Fruit fly (Drosophila melanogaster): ENCODE results near the gene Ptp61F.
A peak's percentile ranks its signal among the peaks of the same experiment; 100 is the strongest.

The Ptp61F gene

dm6 chr3L:1352065-1352464, 123.0 kb downstream of the Ptp61F start (continued):
- peak; percentile 12 to 43 for TF ChIP-seq Pdp1 (GFP tag; optimal IDR thresholded peaks at IDR 0.05)
- peak; percentile 94 for TF ChIP-seq CG2129 (GFP tag; IDR thresholded peaks at IDR 0.05; ENCODE audit: partially characterized antibody)
- no peak for TF ChIP-seq cas (GFP tag; IDR thresholded peaks at IDR 0.05)
- no peak for TF ChIP-seq sim (GFP tag; IDR thresholded peaks at IDR 0.05)
- no peak for TF ChIP-seq al (GFP tag; IDR thresholded peaks at IDR 0.05)
- peak; percentile 73 for TF ChIP-seq nerfin-1 (tag; optimal IDR thresholded peaks at IDR 0.05)
- TF ChIP-seq CG12942 (GFP tag; optimal IDR thresholded peaks at IDR 0.05), result no peak
- TF ChIP-seq dati (GFP tag; IDR thresholded peaks at IDR 0.05), result no peak
- no peak for TF ChIP-seq wor (GFP tag; IDR thresholded peaks at IDR 0.05)
- peak in 1 of 2 experiments; percentile 18 for TF ChIP-seq bsh (GFP tag; optimal IDR thresholded peaks at IDR 0.05)
- TF ChIP-seq CG4730 (GFP tag; IDR thresholded peaks at IDR 0.05), result no peak
- TF ChIP-seq pnt (GFP tag; optimal IDR thresholded peaks at IDR 0.05), result peak; percentile 3
- TF ChIP-seq Camta (GFP tag; optimal IDR thresholded peaks at IDR 0.05), result no peak
- no peak for TF ChIP-seq gce (GFP tag; IDR thresholded peaks at IDR 0.05)
- no peak for TF ChIP-seq TFAM (GFP tag; optimal IDR thresholded peaks at IDR 0.05)
- TF ChIP-seq CG11247 (GFP tag; IDR thresholded peaks at IDR 0.05), result 0 out of 2 replicates have a peak, but pooled peaks have one; percentile 4
- TF ChIP-seq rib (GFP tag; IDR thresholded peaks at IDR 0.05), result no peak
- peak; percentile 53 for TF ChIP-seq CG13894 (tag; optimal IDR thresholded peaks at IDR 0.05)
- TF ChIP-seq CG15479 (GFP tag; optimal IDR thresholded peaks at IDR 0.05), result no peak
- peak; percentile 91 for TF ChIP-seq Med (GFP tag)
- no peak for TF ChIP-seq Lpt (GFP tag; optimal IDR thresholded peaks at IDR 0.05)
- TF ChIP-seq hbn (GFP tag; IDR thresholded peaks at IDR 0.05; ENCODE audit: partially characterized antibody), result peak; percentile 93
- no peak for TF ChIP-seq zfh1 (GFP tag; IDR thresholded peaks at IDR 0.05)
- no peak for TF ChIP-seq CG18764 (GFP tag; optimal IDR thresholded peaks at IDR 0.05)
- no peak for TF ChIP-seq cato (GFP tag; optimal IDR thresholded peaks at IDR 0.05; ENCODE audit: borderline replicate concordance)
- TF ChIP-seq sna (GFP tag; IDR thresholded peaks at IDR 0.05; ENCODE audit: partially characterized antibody), result peak; percentile 96
- peak; percentile 23 for TF ChIP-seq CG13424 (tag; optimal IDR thresholded peaks at IDR 0.05)
- TF ChIP-seq Nf-YA (GFP tag; IDR thresholded peaks at IDR 0.05), result no peak
- peak; percentile 14 for TF ChIP-seq CG9727 (GFP tag; optimal IDR thresholded peaks at IDR 0.05)
- TF ChIP-seq CG15514 (GFP tag; optimal IDR thresholded peaks at IDR 0.05), result peak; percentile 48
- TF ChIP-seq peb (GFP tag; IDR thresholded peaks at IDR 0.05), result no peak
- peak; percentile 15 for TF ChIP-seq CG13296 (GFP tag; optimal IDR thresholded peaks at IDR 0.05)
- peak; percentile 67 for TF ChIP-seq gro (GFP tag; optimal IDR thresholded peaks at IDR 0.05)
- TF ChIP-seq chn (GFP tag; optimal IDR thresholded peaks at IDR 0.05), result peak; percentile 16
- no peak for TF ChIP-seq CG14667 (GFP tag; IDR thresholded peaks at IDR 0.05)
- no peak for TF ChIP-seq h (optimal IDR thresholded peaks at IDR 0.05)
- TF ChIP-seq HmgD (GFP tag; optimal IDR thresholded peaks at IDR 0.05), result peak; percentile 26
- TF ChIP-seq CG6813 (GFP tag; optimal IDR thresholded peaks at IDR 0.05), result no peak
- TF ChIP-seq ewg (GFP tag; optimal IDR thresholded peaks at IDR 0.05), result peak; percentile 1
- peak; percentile 11 for TF ChIP-seq CG17385 (GFP tag; optimal IDR thresholded peaks at IDR 0.05)
- TF ChIP-seq Dek (tag; optimal IDR thresholded peaks at IDR 0.05), result peak; percentile 6
- TF ChIP-seq CG2199 (GFP tag; IDR thresholded peaks at IDR 0.05), result no peak
- TF ChIP-seq sens (GFP tag), result peak; percentile 86
- TF ChIP-seq Adf1 (GFP tag; IDR thresholded peaks at IDR 0.05), result no peak; the same call in 1 of the 2 replicates
- peak; percentile 32 for TF ChIP-seq Meics (GFP tag; optimal IDR thresholded peaks at IDR 0.05)
- TF ChIP-seq phol (tag; optimal IDR thresholded peaks at IDR 0.05), result peak; percentile 97
- no peak for TF ChIP-seq bigmax (GFP tag; optimal IDR thresholded peaks at IDR 0.05)
- peak; percentile 74 for TF ChIP-seq tna (GFP tag; IDR thresholded peaks at IDR 0.05; ENCODE audit: partially characterized antibody)
- peak; percentile 67 for TF ChIP-seq CG17912 (GFP tag; optimal IDR thresholded peaks at IDR 0.05)
- no peak for TF ChIP-seq CG3726 (GFP tag; IDR thresholded peaks at IDR 0.05)
- TF ChIP-seq CG8290 (GFP tag; optimal IDR thresholded peaks at IDR 0.05), result no peak
- TF ChIP-seq CG8290 (tag; optimal IDR thresholded peaks at IDR 0.05), result peak; percentile 43 to 70

All from whole organism, embryonic.